Fruit fly (Drosophila melanogaster): ENCODE data around the gene Cog4.

The Cog4 gene

DNA sequence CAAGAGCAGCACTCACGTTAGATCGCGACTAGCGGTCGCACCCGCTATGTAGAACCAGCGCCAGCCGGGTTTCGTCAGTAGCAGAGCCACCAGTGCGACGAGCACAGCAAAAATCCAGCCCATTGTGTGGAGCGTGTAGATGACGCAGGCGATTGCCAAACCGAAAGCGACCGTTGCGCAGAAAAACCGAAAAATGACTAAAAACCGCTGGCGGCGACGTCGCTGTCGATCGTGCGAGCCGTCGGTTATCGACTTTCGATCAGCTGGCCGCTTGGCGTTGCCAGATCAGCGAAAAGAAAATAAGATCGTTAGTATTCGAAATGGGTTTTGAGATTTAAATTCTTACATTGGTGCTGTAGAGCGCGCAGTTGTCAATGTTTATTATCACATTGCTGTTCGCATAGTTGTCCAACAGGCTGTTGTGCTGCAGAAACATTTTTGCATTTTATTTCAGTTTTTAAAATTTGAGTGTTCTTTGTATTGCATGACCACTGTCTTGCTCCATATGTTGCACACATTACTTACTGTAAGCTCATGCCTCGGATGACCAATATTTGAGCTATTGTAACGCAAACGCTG, 28.1 kb upstream of the Cog4 start (continued):
- TF ChIP-seq pros (GFP tag; optimal IDR thresholded peaks at IDR 0.05), result no peak
- TF ChIP-seq gro (GFP tag; optimal IDR thresholded peaks at IDR 0.05), result peak; percentile 23
- TF ChIP-seq CG43689 (GFP tag; IDR thresholded peaks at IDR 0.05), result no peak
- TF ChIP-seq C15 (GFP tag; IDR thresholded peaks at IDR 0.05), result no peak
- TF ChIP-seq croc (GFP tag; conservative IDR thresholded peaks at IDR 0.05), result no peak
- TF ChIP-seq CG7987 (GFP tag; optimal IDR thresholded peaks at IDR 0.05), result no peak
- peak; percentile 96 for TF ChIP-seq Myb (GFP tag; optimal IDR thresholded peaks at IDR 0.05)
- TF ChIP-seq CG1233 (GFP tag; optimal IDR thresholded peaks at IDR 0.05), result peak; percentile 43
- TF ChIP-seq TFAM (GFP tag; optimal IDR thresholded peaks at IDR 0.05), result no peak
- TF ChIP-seq aop (GFP tag; IDR thresholded peaks at IDR 0.05), result no peak
- 0 out of 2 replicates have a peak, but pooled peaks have one; percentile 14 for TF ChIP-seq CG17612 (GFP tag; IDR thresholded peaks at IDR 0.05)
- no peak; the same call in 1 of the 2 replicates for TF ChIP-seq al (GFP tag; IDR thresholded peaks at IDR 0.05)
- TF ChIP-seq dimm (GFP tag; IDR thresholded peaks at IDR 0.05), result no peak
- no peak for TF ChIP-seq CG9215 (GFP tag; IDR thresholded peaks at IDR 0.05)
- TF ChIP-seq cad (GFP tag; optimal IDR thresholded peaks at IDR 0.05), result no peak
- no peak for TF ChIP-seq sens-2 (GFP tag; IDR thresholded peaks at IDR 0.05)
- peak; percentile 40 for TF ChIP-seq CTCF (GFP tag; optimal IDR thresholded peaks at IDR 0.05)
- TF ChIP-seq CG12219 (GFP tag; optimal IDR thresholded peaks at IDR 0.05), result peak; percentile 45
- no peak for TF ChIP-seq Hey (tag; optimal IDR thresholded peaks at IDR 0.05)
- TF ChIP-seq trem (tag; optimal IDR thresholded peaks at IDR 0.05), result peak; percentile 8
- TF ChIP-seq CG3726 (GFP tag; IDR thresholded peaks at IDR 0.05), result no peak
- peak; percentile 22 for TF ChIP-seq CG7839 (tag; optimal IDR thresholded peaks at IDR 0.05)
- TF ChIP-seq bab2 (GFP tag; optimal IDR thresholded peaks at IDR 0.05), result peak; percentile 8
- no peak for TF ChIP-seq Gsc (GFP tag; IDR thresholded peaks at IDR 0.05)
- peak; percentile 1 for TF ChIP-seq NC2β (GFP tag; optimal IDR thresholded peaks at IDR 0.05)
- TF ChIP-seq fru (optimal IDR thresholded peaks at IDR 0.05), result no peak
- peak; percentile 59 for TF ChIP-seq CG2116 (GFP tag; optimal IDR thresholded peaks at IDR 0.05)
- no peak for TF ChIP-seq CG30020 (tag; optimal IDR thresholded peaks at IDR 0.05)
- no peak for TF ChIP-seq crol (GFP tag; IDR thresholded peaks at IDR 0.05)
- TF ChIP-seq CG4424 (GFP tag; optimal IDR thresholded peaks at IDR 0.05), result peak; percentile 49
- peak; percentile 47 for TF ChIP-seq CG31441 (GFP tag; IDR thresholded peaks at IDR 0.05)
- peak; percentile 28 for TF ChIP-seq CG30431 (GFP tag; optimal IDR thresholded peaks at IDR 0.05)
- TF ChIP-seq CG2199 (GFP tag; IDR thresholded peaks at IDR 0.05), result no peak
- TF ChIP-seq Sox100B (GFP tag; optimal IDR thresholded peaks at IDR 0.05), result peak; percentile 35
- TF ChIP-seq Hr39 (optimal IDR thresholded peaks at IDR 0.05), result no peak
- peak; percentile 12 for TF ChIP-seq CG8924 (tag; optimal IDR thresholded peaks at IDR 0.05)
- no peak for TF ChIP-seq fd3F (GFP tag; optimal IDR thresholded peaks at IDR 0.05)
- TF ChIP-seq sima (GFP tag; optimal IDR thresholded peaks at IDR 0.05), result no peak
- TF ChIP-seq exex (tag; optimal IDR thresholded peaks at IDR 0.05), result no peak
- peak; percentile 33 for TF ChIP-seq HHEX (GFP tag; optimal IDR thresholded peaks at IDR 0.05)
- TF ChIP-seq Dp (GFP tag; optimal IDR thresholded peaks at IDR 0.05), result peak; percentile 19
- TF ChIP-seq nerfin-2 (GFP tag; IDR thresholded peaks at IDR 0.05; ENCODE audit: partially characterized antibody), result no peak
- no peak; the same call in 1 of the 2 replicates for TF ChIP-seq Rfx (GFP tag; IDR thresholded peaks at IDR 0.05)
- TF ChIP-seq CG9609 (GFP tag; optimal IDR thresholded peaks at IDR 0.05), result peak; percentile 28
- TF ChIP-seq CG16813 (GFP tag; IDR thresholded peaks at IDR 0.05; ENCODE audit: partially characterized antibody), result no peak
- TF ChIP-seq pnt (GFP tag; optimal IDR thresholded peaks at IDR 0.05), result peak; percentile 30
- TF ChIP-seq CG16863 (GFP tag; optimal IDR thresholded peaks at IDR 0.05), result no peak
- peak; percentile 29 for TF ChIP-seq cwo (GFP tag; optimal IDR thresholded peaks at IDR 0.05)
- TF ChIP-seq gcm2 (GFP tag; optimal IDR thresholded peaks at IDR 0.05), result peak; percentile 16
- TF ChIP-seq CG6791 (GFP tag; IDR thresholded peaks at IDR 0.05; ENCODE audit: partially characterized antibody), result 0 out of 3 replicates have a peak, but pooled peaks have one; percentile 41
- no peak for TF ChIP-seq CG1024 (GFP tag; IDR thresholded peaks at IDR 0.05)
- no peak for TF ChIP-seq trh (GFP tag; optimal IDR thresholded peaks at IDR 0.05)
- TF ChIP-seq crc (GFP tag; optimal IDR thresholded peaks at IDR 0.05), result no peak

All from whole organism, embryonic.